Worm (Caenorhabditis elegans) whole organism, young adult: ENCODE data around the gene idpp-15.

Source experiments
- B0261.1 ChIP-seq: sonication (generic microtip); optimal IDR thresholded peaks from 2 replicates; lab custom pipeline; 2016; ENCODE audit warnings: mild to moderate bottlenecking, missing genetic modification characterization, moderate library complexity, missing compliant biosample characterization
- C06A6.2 ChIP-seq: fragments of 200-800 bp; sonication (Bioruptor generic); conservative IDR thresholded peaks from 2 replicates; pipeline ENCODE4 v1.3.6; 2022; ENCODE audit warnings: missing genetic modification characterization, missing compliant biosample characterization
- D2030.7 ChIP-seq: fragments of 200-800 bp; sonication (Bioruptor generic); IDR thresholded peaks from 2 replicates; pipeline ENCODE4 v1.3.6; 2022; ENCODE audit warnings: missing genetic modification reagents, missing genetic modification characterization, missing compliant biosample characterization
- F37B4.10 ChIP-seq: fragments of 200-800 bp; sonication (Bioruptor generic); IDR thresholded peaks from 2 replicates; pipeline ENCODE4 v1.3.6; 2022; ENCODE audit warnings: missing genetic modification characterization, missing compliant biosample characterization
- F49E8.2 ChIP-seq: sonication (generic microtip); optimal IDR thresholded peaks from 3 replicates; lab custom pipeline; 2017; ENCODE audit warnings: missing genetic modification characterization, mild to moderate bottlenecking, missing compliant biosample characterization, antibody characterized with exemption, moderate library complexity; ENCODE audit not compliant: insufficient read depth
- F52B5.7 ChIP-seq: sonication (generic microtip); optimal IDR thresholded peaks from 2 replicates; lab custom pipeline; 2016; ENCODE audit warnings: mild to moderate bottlenecking, missing genetic modification characterization, missing compliant biosample characterization
- F57A8.1 ChIP-seq: fragments of 200-800 bp; sonication (Bioruptor generic); optimal IDR thresholded peaks from 2 replicates; lab custom pipeline; 2018; ENCODE audit warnings: mild to moderate bottlenecking, missing genetic modification characterization, moderate library complexity, missing compliant biosample characterization
- T26A5.8 ChIP-seq: sonication (generic microtip); optimal IDR thresholded peaks from 2 replicates; lab custom pipeline; 2016; ENCODE audit warnings: missing genetic modification characterization, missing compliant biosample characterization
- Y56A3A.18 ChIP-seq: fragments of 200-800 bp; sonication (Bioruptor generic); IDR thresholded peaks from 2 replicates; pipeline ENCODE4 v1.3.6; 2022; ENCODE audit warnings: missing genetic modification reagents, missing genetic modification characterization, missing compliant biosample characterization
- aptf-3 ChIP-seq: fragments of 200-800 bp; sonication (Bioruptor generic); IDR thresholded peaks from 2 replicates; pipeline ENCODE4 v1.3.6; 2022; ENCODE audit warnings: missing genetic modification characterization, missing compliant biosample characterization
- atf-7 ChIP-seq: sonication (generic microtip); optimal IDR thresholded peaks from 2 replicates; lab custom pipeline; 2017; ENCODE audit warnings: mild to moderate bottlenecking, missing genetic modification characterization, missing compliant biosample characterization
- attf-3 ChIP-seq: fragments of 200-800 bp; sonication (Bioruptor generic); conservative IDR thresholded peaks from 2 replicates; pipeline ENCODE4 v1.3.6; 2022; ENCODE audit warnings: missing genetic modification reagents, missing genetic modification characterization, missing compliant biosample characterization
- attf-5 ChIP-seq: fragments of 200-800 bp; sonication (Bioruptor generic); optimal IDR thresholded peaks from 2 replicates; lab custom pipeline; 2018; ENCODE audit warnings: mild to moderate bottlenecking, missing genetic modification characterization, missing compliant biosample characterization
- cebp-1 ChIP-seq, 2 experiments: fragments of 200-800 bp in 1 of 2; sonication (Bioruptor generic) in 1 of 2; sonication (generic microtip) in 1 of 2; IDR thresholded peaks in 1 of 2; optimal IDR thresholded peaks in 1 of 2; 2 replicates each; pipeline versions ENCODE4 v1.3.6 to Lab custom; 2017 to 2022; ENCODE audit warnings: missing compliant biosample characterization in 2 of 2, missing genetic modification characterization in 2 of 2, mild to moderate bottlenecking in 1 of 2, missing genetic modification reagents in 1 of 2, moderate library complexity in 1 of 2
- ceh-27 ChIP-seq: fragments of 200-800 bp; sonication (Bioruptor generic); optimal IDR thresholded peaks from 2 replicates; lab custom pipeline; 2018; ENCODE audit warnings: mild to moderate bottlenecking, missing genetic modification characterization, moderate library complexity, missing compliant biosample characterization
- ceh-58 ChIP-seq: fragments of 200-800 bp; sonication (Bioruptor generic); IDR thresholded peaks from 2 replicates; pipeline ENCODE4 v1.3.6; 2022; ENCODE audit warnings: missing genetic modification characterization, missing compliant biosample characterization
- chd-7 ChIP-seq: sonication (generic microtip); optimal IDR thresholded peaks from 2 replicates; lab custom pipeline; 2016; ENCODE audit warnings: mild to moderate bottlenecking, missing genetic modification characterization, moderate library complexity, missing compliant biosample characterization
- die-1 ChIP-seq: sonication (generic microtip); optimal IDR thresholded peaks from 2 replicates; lab custom pipeline; 2016; ENCODE audit warnings: missing genotype, mild to moderate bottlenecking, missing genetic modification characterization, missing compliant biosample characterization
- efl-1 ChIP-seq: fragments of 150-350 bp; optimal IDR thresholded peaks from 2 replicates; lab custom pipeline; 2014; ENCODE audit warnings: missing biosample characterization, missing genetic modification reagents, missing genetic modification characterization
- fkh-3 ChIP-seq: sonication (generic microtip); optimal IDR thresholded peaks from 2 replicates; lab custom pipeline; 2016; ENCODE audit warnings: mild to moderate bottlenecking, missing genetic modification characterization, missing compliant biosample characterization
- gei-17 ChIP-seq: fragments of 200-800 bp; sonication (Bioruptor generic); optimal IDR thresholded peaks from 2 replicates; lab custom pipeline; 2018; ENCODE audit warnings: mild to moderate bottlenecking, missing genetic modification characterization, missing compliant biosample characterization
- him-1 ChIP-seq: sonication (generic microtip); optimal IDR thresholded peaks from 2 replicates; lab custom pipeline; 2016; ENCODE audit warnings: missing genotype, missing genetic modification reagents, missing genetic modification characterization, missing compliant biosample characterization
- hlh-26 ChIP-seq: fragments of 200-800 bp; sonication (Bioruptor generic); conservative IDR thresholded peaks from 2 replicates; pipeline ENCODE4 v1.3.6; 2022; ENCODE audit warnings: missing genetic modification reagents, missing genetic modification characterization, missing compliant biosample characterization
- hrde-1 ChIP-seq: sonication (generic microtip); optimal IDR thresholded peaks from 2 replicates; lab custom pipeline; 2016; ENCODE audit warnings: missing genetic modification characterization, mild to moderate bottlenecking, missing compliant biosample characterization, moderate library complexity, missing genotype, missing genetic modification reagents, borderline replicate concordance
- hsf-1 ChIP-seq: fragments of 200-800 bp; sonication (Bioruptor generic); IDR thresholded peaks from 2 replicates; pipeline ENCODE4 v1.3.6; 2022; ENCODE audit warnings: missing genetic modification reagents, missing genetic modification characterization, missing compliant biosample characterization
- lin-54 ChIP-seq: fragments of 200-800 bp; sonication (Bioruptor generic); optimal IDR thresholded peaks from 2 replicates; lab custom pipeline; 2018; ENCODE audit warnings: mild to moderate bottlenecking, missing genetic modification characterization, missing compliant biosample characterization
- lir-1 ChIP-seq: fragments of 200-800 bp; sonication (Bioruptor generic); conservative IDR thresholded peaks from 2 replicates; pipeline ENCODE4 v1.3.6; 2022; ENCODE audit warnings: missing genetic modification reagents, missing genetic modification characterization, missing compliant biosample characterization
- madf-3 ChIP-seq: fragments of 200-800 bp; sonication (Bioruptor generic); IDR thresholded peaks from 2 replicates; pipeline ENCODE4 v1.3.6; 2022; ENCODE audit warnings: missing genetic modification reagents, missing genetic modification characterization, missing compliant biosample characterization
- madf-8 ChIP-seq: fragments of 200-800 bp; sonication (Bioruptor generic); conservative IDR thresholded peaks from 2 replicates; pipeline ENCODE4 v1.3.6; 2022; ENCODE audit warnings: missing genetic modification reagents, missing genetic modification characterization, missing compliant biosample characterization
- mcd-1 ChIP-seq: fragments of 200-800 bp; sonication (Bioruptor generic); IDR thresholded peaks from 2 replicates; pipeline ENCODE4 v1.3.6; 2022; ENCODE audit warnings: missing genetic modification reagents, missing genetic modification characterization, missing compliant biosample characterization
- mel-28 ChIP-seq: sonication (generic microtip); optimal IDR thresholded peaks from 2 replicates; lab custom pipeline; 2016; ENCODE audit warnings: borderline replicate concordance, mild to moderate bottlenecking, missing genetic modification characterization, missing compliant biosample characterization
- mxl-1 ChIP-seq: sonication (generic microtip); optimal IDR thresholded peaks from 2 replicates; lab custom pipeline; 2016; ENCODE audit warnings: missing genetic modification characterization, missing compliant biosample characterization
- nfyb-1 ChIP-seq: fragments of 200-800 bp; sonication (Bioruptor generic); IDR thresholded peaks from 2 replicates; pipeline ENCODE4 v1.3.6; 2022; ENCODE audit warnings: missing genetic modification reagents, missing genetic modification characterization, missing compliant biosample characterization
- nhr-179 ChIP-seq: sonication (generic microtip); optimal IDR thresholded peaks from 2 replicates; lab custom pipeline; 2016; ENCODE audit warnings: mild to moderate bottlenecking, missing genetic modification characterization, missing compliant biosample characterization
- nhr-80 ChIP-seq: sonication (generic microtip); optimal IDR thresholded peaks from 2 replicates; lab custom pipeline; 2016; ENCODE audit warnings: missing genetic modification characterization, missing compliant biosample characterization
- pbrm-1 ChIP-seq: fragments of 200-800 bp; sonication (Bioruptor generic); IDR thresholded peaks from 2 replicates; pipeline ENCODE4 v1.3.6; 2022; ENCODE audit warnings: missing genetic modification reagents, missing genetic modification characterization, missing compliant biosample characterization
- repo-1 ChIP-seq: sonication (generic microtip); optimal IDR thresholded peaks from 2 replicates; lab custom pipeline; 2017; ENCODE audit warnings: mild to moderate bottlenecking, missing genetic modification characterization, missing compliant biosample characterization
- sptf-2 ChIP-seq: fragments of 200-800 bp; sonication (Bioruptor generic); optimal IDR thresholded peaks from 2 replicates; lab custom pipeline; 2018; ENCODE audit warnings: mild to moderate bottlenecking, missing genetic modification characterization, missing compliant biosample characterization
- tbp1 ChIP-seq: fragments of 200-800 bp; sonication (Bioruptor generic); optimal IDR thresholded peaks from 2 replicates; lab custom pipeline; 2018; ENCODE audit warnings: mild to moderate bottlenecking, missing genetic modification characterization, missing compliant biosample characterization
- tbx-9 ChIP-seq: sonication (generic microtip); optimal IDR thresholded peaks from 2 replicates; lab custom pipeline; 2016; ENCODE audit warnings: borderline replicate concordance, missing genetic modification characterization, inconsistent platforms, missing compliant biosample characterization
- ztf-25 ChIP-seq: fragments of 200-800 bp; sonication (Bioruptor generic); IDR thresholded peaks from 2 replicates; pipeline ENCODE4 v1.3.6; 2022; ENCODE audit warnings: missing genetic modification reagents, missing genetic modification characterization, missing compliant biosample characterization

The idpp-15 gene

DNA sequence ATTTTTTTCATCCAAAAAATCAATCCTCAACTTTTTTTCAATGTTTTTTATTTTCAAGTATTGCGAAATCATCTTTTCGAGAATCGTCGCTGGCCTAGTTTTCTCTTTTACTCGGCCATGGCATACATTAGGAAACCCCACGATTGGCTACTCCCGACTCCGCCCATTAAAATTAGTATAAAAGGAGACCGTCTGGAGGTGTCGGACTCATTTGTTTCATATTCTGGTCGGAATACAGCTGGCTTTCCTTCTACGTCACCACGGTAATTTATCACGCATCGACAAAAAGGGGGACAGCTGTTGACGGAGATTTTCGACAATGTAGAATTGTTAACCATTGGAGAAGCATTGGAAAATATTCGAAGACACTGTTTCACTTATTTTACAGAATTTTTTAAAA lies 4.1 kb downstream of the idpp-15 start:
- TF ChIP-seq mcd-1 (GFP tag; lab: Robert Waterston, UW) (no peak; the same call in 1 of the 2 replicates), D2030.7 (no peak), atf-7 (no peak), ztf-25 (GFP tag; lab: Robert Waterston, UW) (no peak), hsf-1 (GFP tag; lab: Robert Waterston, UW) (peak; percentile 70; the same call in 1 of the 2 replicates), mel-28 (tag; lab: Kevin White, UChicago) (no peak), B0261.1 (tag; lab: Kevin White, UChicago) (no peak), chd-7 (tag; lab: Kevin White, UChicago) (no peak), die-1 (tag; lab: Kevin White, UChicago) (no peak), lir-1 (GFP tag; lab: Robert Waterston, UW) (no peak), ceh-27 (GFP tag; lab: Kevin White, UChicago) (peak; percentile 14), efl-1 (no peak), madf-8 (no peak), repo-1 (tag; lab: Kevin White, UChicago) (no peak), Y56A3A.18 (GFP tag; lab: Robert Waterston, UW) (no peak), madf-3 (GFP tag; lab: Robert Waterston, UW) (no peak), nhr-179 (no peak), F49E8.2 (no peak), pbrm-1 (no peak), tbx-9 (tag; lab: Kevin White, UChicago) (no peak), gei-17 (GFP tag; lab: Kevin White, UChicago) (no peak), hrde-1 (tag; lab: Kevin White, UChicago) (no peak), T26A5.8 (tag; lab: Kevin White, UChicago) (no peak), ceh-58 (GFP tag; lab: Robert Waterston, UW) (no peak), F37B4.10 (GFP tag; lab: Robert Waterston, UW) (no peak), fkh-3 (tag; lab: Kevin White, UChicago) (no peak), C06A6.2 (no peak), aptf-3 (GFP tag; lab: Robert Waterston, UW) (no peak), tbp1 (GFP tag; lab: Kevin White, UChicago) (no peak), F57A8.1 (GFP tag; lab: Kevin White, UChicago) (no peak), attf-3 (GFP tag; lab: Robert Waterston, UW) (no peak), lin-54 (GFP tag; lab: Kevin White, UChicago) (no peak), hlh-26 (GFP tag; lab: Robert Waterston, UW) (no peak), nfyb-1 (GFP tag; lab: Robert Waterston, UW) (peak; percentile 98), F52B5.7 (tag; lab: Kevin White, UChicago) (no peak), him-1 (tag; lab: Kevin White, UChicago) (no peak), sptf-2 (no peak), cebp-1 (GFP tag; IDR thresholded peaks at IDR 0.05; lab: Robert Waterston, UW) (peak; percentile 93), cebp-1 (tag; optimal IDR thresholded peaks at IDR 0.05; lab: Kevin White, UChicago) (peak; percentile 99), attf-5 (GFP tag; lab: Kevin White, UChicago) (peak; percentile 37), mxl-1 (no peak), nhr-80 (tag; lab: Kevin White, UChicago) (no peak)
